Fruit fly (Drosophila melanogaster) whole organism, embryonic: ENCODE data around the gene dj-1beta.

Experiments used
- Blimp-1 ChIP-seq: fragments of 200-800 bp; sonication (Bioruptor generic); optimal IDR thresholded peaks from 3 replicates; lab custom pipeline; 2018; ENCODE audit warnings: missing biosample characterization, missing genetic modification characterization, mild to moderate bottlenecking, moderate library complexity, missing genetic modification reagents
- Bteb2 ChIP-seq: fragments of 200-800 bp; sonication (Bioruptor generic); optimal IDR thresholded peaks from 2 replicates; lab custom pipeline; 2016; ENCODE audit warnings: missing biosample characterization, missing genetic modification characterization
- CG10543 ChIP-seq: fragments of 200-800 bp; sonication (Bioruptor generic); optimal IDR thresholded peaks from 3 replicates; lab custom pipeline; 2017; ENCODE audit warnings: missing biosample characterization, mild to moderate bottlenecking, missing genetic modification characterization, moderate library complexity
- CG12219 ChIP-seq: fragments of 200-800 bp; sonication (Bioruptor generic); optimal IDR thresholded peaks from 3 replicates; lab custom pipeline; 2018; ENCODE audit warnings: missing biosample characterization, mild to moderate bottlenecking, missing genetic modification characterization
- CG14050 ChIP-seq: fragments of 200-800 bp; sonication (Bioruptor generic); IDR thresholded peaks from 3 replicates; pipeline ENCODE4 v1.3.6; 2022; ENCODE audit warnings: missing biosample characterization, missing genetic modification characterization
- CG14965 ChIP-seq: fragments of 200-800 bp; sonication (Bioruptor generic); optimal IDR thresholded peaks from 2 replicates; lab custom pipeline; 2016; ENCODE audit warnings: missing biosample characterization, missing genetic modification characterization, borderline replicate concordance
- CG17802 ChIP-seq: fragments of 200-800 bp; sonication (Bioruptor generic); optimal IDR thresholded peaks from 2 replicates; lab custom pipeline; 2018; ENCODE audit warnings: missing biosample characterization, mild to moderate bottlenecking, missing genetic modification characterization, moderate library complexity
- CG18262 ChIP-seq: fragments of 200-800 bp; optimal IDR thresholded peaks from 3 replicates; lab custom pipeline; 2019; ENCODE audit warnings: missing biosample characterization, mild to moderate bottlenecking, missing genetic modification characterization, moderate library complexity
- CG30403 ChIP-seq: fragments of 200-800 bp; sonication (Bioruptor generic); optimal IDR thresholded peaks from 3 replicates; lab custom pipeline; 2016; ENCODE audit warnings: missing biosample characterization, missing genetic modification characterization
- CG31365 ChIP-seq: fragments of 200-800 bp; sonication (Bioruptor generic); optimal IDR thresholded peaks from 2 replicates; lab custom pipeline; 2018; ENCODE audit warnings: missing biosample characterization, mild to moderate bottlenecking, missing genetic modification characterization
- CG6175 ChIP-seq: fragments of 200-800 bp; sonication (Bioruptor generic); IDR thresholded peaks from 3 replicates; pipeline ENCODE4 v1.3.6; 2022; ENCODE audit warnings: missing biosample characterization, missing genetic modification characterization
- CG6813 ChIP-seq: fragments of 200-800 bp; sonication (Bioruptor generic); optimal IDR thresholded peaks from 2 replicates; lab custom pipeline; 2017; ENCODE audit warnings: missing biosample characterization, missing genetic modification characterization, mild to moderate bottlenecking, moderate library complexity, missing genetic modification reagents
- CG7963 ChIP-seq: fragments of 200-800 bp; sonication (Bioruptor generic); IDR thresholded peaks from 3 replicates; pipeline ENCODE4 v1.3.6; 2022; ENCODE audit warnings: missing biosample characterization, missing genetic modification characterization; ENCODE audit not compliant: partially characterized antibody
- CG8281 ChIP-seq: fragments of 200-800 bp; sonication (Bioruptor generic); optimal IDR thresholded peaks from 2 replicates; lab custom pipeline; 2018; ENCODE audit warnings: missing biosample characterization, mild to moderate bottlenecking, missing genetic modification characterization, moderate library complexity
- CG8290 ChIP-seq, 3 experiments: fragments of 200-800 bp; sonication (Bioruptor generic); optimal IDR thresholded peaks; 2 replicates each; lab custom pipeline; 2016 to 2019; ENCODE audit warnings: missing biosample characterization in 3 of 3, missing genetic modification characterization in 3 of 3, mild to moderate bottlenecking in 2 of 3, moderate library complexity in 1 of 3
- CG8388 ChIP-seq: fragments of 200-800 bp; sonication (Bioruptor generic); optimal IDR thresholded peaks from 2 replicates; lab custom pipeline; 2019; ENCODE audit warnings: missing biosample characterization, mild to moderate bottlenecking, missing genetic modification characterization, moderate library complexity
- CG9215 ChIP-seq: fragments of 200-800 bp; sonication (Bioruptor generic); IDR thresholded peaks from 2 replicates; pipeline ENCODE4 v1.3.6; 2022; ENCODE audit warnings: missing biosample characterization, missing genetic modification characterization
- CG9437 ChIP-seq: fragments of 200-800 bp; sonication (Bioruptor generic); optimal IDR thresholded peaks from 2 replicates; lab custom pipeline; 2018; ENCODE audit warnings: missing biosample characterization, mild to moderate bottlenecking, missing genetic modification characterization
- CG9817 ChIP-seq: fragments of 200-800 bp; sonication (Bioruptor generic); optimal IDR thresholded peaks from 2 replicates; lab custom pipeline; 2018; ENCODE audit warnings: missing biosample characterization, mild to moderate bottlenecking, missing genetic modification characterization, moderate library complexity
- Dad ChIP-seq: fragments of 200-800 bp; sonication (Bioruptor generic); optimal IDR thresholded peaks from 3 replicates; lab custom pipeline; 2016; ENCODE audit warnings: missing biosample characterization, missing genetic modification characterization
- ERR ChIP-seq: fragments of 200-800 bp; sonication (Bioruptor generic); optimal IDR thresholded peaks from 2 replicates; lab custom pipeline; 2016; ENCODE audit warnings: missing biosample characterization, missing genetic modification characterization
- H15 ChIP-seq: fragments of 200-800 bp; sonication (Bioruptor generic); IDR thresholded peaks from 3 replicates; pipeline ENCODE4 v1.3.6; 2022; ENCODE audit warnings: missing biosample characterization, missing genetic modification characterization
- HLHmδ ChIP-seq: fragments of 200-800 bp; sonication (Bioruptor generic); optimal IDR thresholded peaks from 2 replicates; lab custom pipeline; 2018; ENCODE audit warnings: missing biosample characterization, mild to moderate bottlenecking, missing genetic modification characterization, moderate library complexity
- Kr ChIP-seq: fragments of 200-800 bp; sonication (Bioruptor generic); optimal IDR thresholded peaks from 2 replicates; lab custom pipeline; 2017; ENCODE audit warnings: missing biosample characterization, mild to moderate bottlenecking, missing genetic modification characterization
- Mes4 ChIP-seq: fragments of 200-800 bp; sonication (Bioruptor generic); optimal IDR thresholded peaks from 2 replicates; lab custom pipeline; 2016; ENCODE audit warnings: missing biosample characterization, missing genetic modification characterization
- Myb ChIP-seq: fragments of 200-800 bp; sonication (Bioruptor generic); optimal IDR thresholded peaks from 2 replicates; lab custom pipeline; 2016; ENCODE audit warnings: missing biosample characterization, missing genetic modification characterization
- NC2α ChIP-seq: fragments of 200-800 bp; sonication (Bioruptor generic); optimal IDR thresholded peaks from 2 replicates; lab custom pipeline; 2016; ENCODE audit warnings: missing biosample characterization, missing genetic modification characterization
- NK7.1 ChIP-seq: fragments of 200-800 bp; sonication (Bioruptor generic); optimal IDR thresholded peaks from 3 replicates; lab custom pipeline; 2016; ENCODE audit warnings: missing biosample characterization, missing genetic modification characterization
- Nf-YA ChIP-seq: fragments of 200-800 bp; sonication (Bioruptor generic); IDR thresholded peaks from 2 replicates; pipeline ENCODE4 v1.3.6; 2022; ENCODE audit warnings: missing biosample characterization, missing genetic modification characterization
- Six4 ChIP-seq: fragments of 200-800 bp; sonication (Bioruptor generic); optimal IDR thresholded peaks from 2 replicates; lab custom pipeline; 2016; ENCODE audit warnings: missing biosample characterization, missing genetic modification characterization
- Usf ChIP-seq: fragments of 200-800 bp; sonication (Bioruptor generic); optimal IDR thresholded peaks from 2 replicates; lab custom pipeline; 2017; ENCODE audit warnings: missing genotype, missing biosample characterization, missing genetic modification characterization
- Xbp1 ChIP-seq: fragments of 200-800 bp; sonication (Bioruptor generic); optimal IDR thresholded peaks from 3 replicates; lab custom pipeline; 2016; ENCODE audit warnings: missing biosample characterization, mild to moderate bottlenecking, missing genetic modification characterization
- ase ChIP-seq: fragments of 200-800 bp; sonication (Bioruptor generic); IDR thresholded peaks from 3 replicates; pipeline ENCODE4 v1.3.6; 2022; ENCODE audit warnings: missing biosample characterization, missing genetic modification characterization
- bab2 ChIP-seq: fragments of 200-800 bp; sonication (Bioruptor generic); optimal IDR thresholded peaks from 2 replicates; lab custom pipeline; 2016; ENCODE audit warnings: missing biosample characterization, missing genetic modification characterization
- bcd ChIP-seq: fragments of 200-800 bp; sonication (Bioruptor generic); optimal IDR thresholded peaks from 2 replicates; lab custom pipeline; 2017; ENCODE audit warnings: missing biosample characterization, mild to moderate bottlenecking, missing genetic modification characterization
- cad ChIP-seq: fragments of >200 bp; optimal IDR thresholded peaks from 2 replicates; lab custom pipeline; 2017; ENCODE audit warnings: missing biosample characterization, missing genetic modification characterization
- caup ChIP-seq: fragments of 200-800 bp; sonication (Bioruptor generic); optimal IDR thresholded peaks from 3 replicates; lab custom pipeline; 2017; ENCODE audit warnings: missing biosample characterization, mild to moderate bottlenecking, missing genetic modification characterization, moderate library complexity; ENCODE audit not compliant: severe bottlenecking
- emc ChIP-seq: fragments of 200-800 bp; sonication (Bioruptor generic); optimal IDR thresholded peaks from 2 replicates; lab custom pipeline; 2016; ENCODE audit warnings: missing biosample characterization, missing genetic modification characterization
- fd96Cb ChIP-seq: fragments of 200-800 bp; sonication (Bioruptor generic); optimal IDR thresholded peaks from 2 replicates; lab custom pipeline; 2018; ENCODE audit warnings: missing biosample characterization, mild to moderate bottlenecking, missing genetic modification characterization, moderate library complexity
- gcm2 ChIP-seq: fragments of 200-800 bp; sonication (Bioruptor generic); optimal IDR thresholded peaks from 2 replicates; lab custom pipeline; 2016; ENCODE audit warnings: missing biosample characterization, missing genetic modification characterization
- h ChIP-seq: fragments of >200 bp; optimal IDR thresholded peaks from 2 replicates; lab custom pipeline; 2017
- her ChIP-seq: fragments of 200-800 bp; sonication (Bioruptor generic); optimal IDR thresholded peaks from 2 replicates; lab custom pipeline; 2016; ENCODE audit warnings: missing biosample characterization, missing genetic modification characterization
- luna ChIP-seq: fragments of 200-800 bp; sonication (Bioruptor generic); optimal IDR thresholded peaks from 2 replicates; lab custom pipeline; 2016; ENCODE audit warnings: missing biosample characterization, missing genetic modification characterization
- mld ChIP-seq: fragments of 200-800 bp; sonication (Bioruptor generic); IDR thresholded peaks from 3 replicates; pipeline ENCODE4 v1.3.6; 2022; ENCODE audit warnings: missing biosample characterization, missing genetic modification characterization; ENCODE audit not compliant: partially characterized antibody
- nom ChIP-seq: fragments of 200-800 bp; sonication (Bioruptor generic); optimal IDR thresholded peaks from 2 replicates; lab custom pipeline; 2017; ENCODE audit warnings: missing biosample characterization, missing genetic modification characterization, mild to moderate bottlenecking, moderate library complexity, missing genetic modification reagents
- onecut ChIP-seq: fragments of 200-800 bp; sonication (Bioruptor generic); IDR thresholded peaks from 2 replicates; pipeline ENCODE4 v1.3.6; 2022; ENCODE audit warnings: missing biosample characterization, missing genetic modification characterization
- sc ChIP-seq, 3 experiments: fragments of >200 bp in 2 of 3; fragments of 200-800 bp in 1 of 3; sonication (Bioruptor generic) in 1 of 3; optimal IDR thresholded peaks; 2 replicates in 2 of 3; 3 replicates in 1 of 3; lab custom pipeline; 2017; ENCODE audit warnings: mild to moderate bottlenecking in 1 of 3, missing biosample characterization in 1 of 3, missing genetic modification characterization in 1 of 3, missing genetic modification reagents in 1 of 3
- slbo ChIP-seq: fragments of 200-800 bp; sonication (Bioruptor generic); IDR thresholded peaks from 2 replicates; pipeline ENCODE4 v1.3.6; 2022; ENCODE audit warnings: missing biosample characterization, missing genetic modification characterization
- sqz ChIP-seq: fragments of 200-800 bp; sonication (Bioruptor generic); optimal IDR thresholded peaks from 3 replicates; lab custom pipeline; 2018; ENCODE audit warnings: missing biosample characterization, mild to moderate bottlenecking, missing genetic modification characterization
- twi ChIP-seq: fragments of 200-800 bp; optimal IDR thresholded peaks from 2 replicates; lab custom pipeline; 2019; ENCODE audit warnings: missing biosample characterization, mild to moderate bottlenecking, missing genetic modification characterization, moderate library complexity

The dj-1beta gene

DNA sequence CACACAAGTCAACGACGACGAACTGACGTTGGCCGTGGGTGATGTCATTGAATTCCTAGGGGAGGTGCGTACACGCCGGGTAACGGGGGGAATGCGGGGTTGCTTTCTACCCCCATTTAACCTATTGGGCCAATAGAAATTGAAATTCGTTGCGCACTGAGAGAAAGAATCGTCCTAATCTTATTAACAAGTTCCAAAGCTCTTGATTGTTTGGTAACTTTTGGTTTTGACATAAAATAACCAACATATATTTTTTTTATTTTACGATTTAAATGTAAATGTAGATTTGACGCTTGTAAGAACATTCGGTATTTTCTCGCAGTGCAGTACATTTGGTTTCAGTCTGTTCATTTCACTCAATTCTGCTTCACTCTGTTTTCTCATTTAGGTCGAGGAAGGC is 10.3 kb downstream of the dj-1beta start (continued):
- peak; percentile 83 for TF ChIP-seq Bteb2 (GFP tag; lab: Kevin White, UChicago)
- TF ChIP-seq CG9437 (GFP tag; lab: Kevin White, UChicago) = peak; percentile 77
- TF ChIP-seq CG8281 (tag; lab: Kevin White, UChicago) = peak; percentile 67
- TF ChIP-seq ERR = peak; percentile 40
- TF ChIP-seq CG8388 (GFP tag; lab: Kevin White, UChicago) = peak; percentile 88
- peak; percentile 33 for TF ChIP-seq Usf (GFP tag; lab: Kevin White, UChicago)
- TF ChIP-seq NC2α = peak; percentile 65
- peak; percentile 90 for TF ChIP-seq Xbp1 (GFP tag; lab: Kevin White, UChicago)
- TF ChIP-seq H15 (GFP tag; lab: Robert Waterston, UW) = peak; percentile 74; the same call in 2 of the 3 replicates
- TF ChIP-seq her (GFP tag; lab: Kevin White, UChicago) = peak; percentile 49
- TF ChIP-seq CG18262 (tag; lab: Kevin White, UChicago) = peak; percentile 86
- TF ChIP-seq CG9215 (GFP tag; lab: Robert Waterston, UW) = peak; percentile 11; the same call in 1 of the 2 replicates
- peak; percentile 76 for TF ChIP-seq onecut (GFP tag; lab: Robert Waterston, UW)
- peak; percentile 24 for TF ChIP-seq CG14965 (GFP tag; lab: Kevin White, UChicago)
- peak; percentile 90 for TF ChIP-seq Blimp-1 (GFP tag; lab: Kevin White, UChicago)
- TF ChIP-seq gcm2 = peak; percentile 66
- TF ChIP-seq Nf-YA (GFP tag; lab: Robert Waterston, UW) = 0 out of 2 replicates have a peak, but pooled peaks have one; percentile 24
- TF ChIP-seq mld = no peak
- no peak for TF ChIP-seq Kr (GFP tag; lab: Kevin White, UChicago)
- TF ChIP-seq h (lab: Kevin White, UChicago) = no peak
- peak; percentile 79 for TF ChIP-seq Mes4 (GFP tag; lab: Kevin White, UChicago)
- TF ChIP-seq bcd = peak; percentile 81
- no peak for TF ChIP-seq cad
- peak; percentile 83 for TF ChIP-seq slbo
- no peak for TF ChIP-seq CG31365 (tag; lab: Kevin White, UChicago)
- peak; percentile 87 for TF ChIP-seq CG30403 (GFP tag; lab: Kevin White, UChicago)
- peak; percentile 11 for TF ChIP-seq CG10543 (GFP tag; lab: Kevin White, UChicago)
- TF ChIP-seq sqz (GFP tag; lab: Kevin White, UChicago) = peak; percentile 62
- peak; percentile 73 for TF ChIP-seq CG8290 (GFP tag; optimal IDR thresholded peaks at IDR 0.05; lab: Kevin White, UChicago)
- no peak for TF ChIP-seq CG8290 (tag; optimal IDR thresholded peaks at IDR 0.05; lab: Kevin White, UChicago)
- TF ChIP-seq HLHmδ = no peak
- peak; percentile 85 for TF ChIP-seq CG6813 (GFP tag; lab: Kevin White, UChicago)
- TF ChIP-seq CG17802 (tag; lab: Kevin White, UChicago) = peak; percentile 54
- peak; percentile 85 for TF ChIP-seq fd96Cb (tag; lab: Kevin White, UChicago)
- TF ChIP-seq Six4 (GFP tag; lab: Kevin White, UChicago) = peak; percentile 82
- no peak for TF ChIP-seq CG7963 (GFP tag; lab: Robert Waterston, UW)
- peak; percentile 86 for TF ChIP-seq CG12219
- TF ChIP-seq twi (tag; lab: Kevin White, UChicago) = peak; percentile 42
- TF ChIP-seq Dad (GFP tag; lab: Kevin White, UChicago) = peak; percentile 23
- peak; percentile 76 for TF ChIP-seq NK7.1
- TF ChIP-seq bab2 (GFP tag; lab: Kevin White, UChicago) = peak; percentile 84
- TF ChIP-seq ase (GFP tag; lab: Robert Waterston, UW) = no peak; the same call in 2 of the 3 replicates
- peak; percentile 80 for TF ChIP-seq CG9817 (tag; lab: Kevin White, UChicago)
- TF ChIP-seq emc = no peak
- no peak for TF ChIP-seq sc (optimal IDR thresholded peaks at IDR 0.05; lab: Kevin White, UChicago)
- peak; percentile 78 for TF ChIP-seq sc (GFP tag; optimal IDR thresholded peaks at IDR 0.05; lab: Kevin White, UChicago)
- TF ChIP-seq luna (GFP tag; lab: Kevin White, UChicago) = no peak
- no peak for TF ChIP-seq CG6175 (GFP tag; lab: Robert Waterston, UW)
- TF ChIP-seq caup (GFP tag; lab: Kevin White, UChicago) = peak; percentile 73
- no peak for TF ChIP-seq nom (GFP tag; lab: Kevin White, UChicago)
- peak; percentile 50 for TF ChIP-seq Myb (GFP tag; lab: Kevin White, UChicago)
- peak; percentile 78 for TF ChIP-seq CG14050
